Worm (Caenorhabditis elegans): ENCODE data around the gene sra-8.

DNA sequence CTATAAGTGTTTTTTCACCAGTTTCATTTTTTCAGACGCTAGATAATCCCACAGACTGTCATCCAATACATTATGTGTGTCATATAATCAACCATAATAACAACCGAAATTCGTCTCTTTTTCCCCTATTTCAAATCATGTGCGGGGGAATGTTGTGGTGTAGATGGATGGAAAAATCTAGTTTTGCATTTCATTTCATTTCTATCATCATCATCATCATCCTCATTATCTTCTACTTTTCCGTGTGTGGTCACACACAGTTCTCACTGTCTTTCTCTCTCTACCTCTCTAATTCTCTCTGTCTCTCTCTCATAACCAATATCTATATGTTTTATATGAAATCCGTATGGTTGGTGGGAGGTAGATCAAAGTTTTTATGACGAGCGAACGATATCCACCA is 35.9 kb downstream of the sra-8 start:
- TF ChIP-seq him-1 (tag; optimal IDR thresholded peaks at IDR 0.05) (no peak), W03F9.2 (tag; optimal IDR thresholded peaks at IDR 0.05) (no peak), dao-5 (tag; optimal IDR thresholded peaks at IDR 0.05) (no peak)

Data from whole organism, L4/young adult.